Worm (Caenorhabditis elegans): ENCODE results near the gene F59E11.5.

F59E11.5 gene

DNA sequence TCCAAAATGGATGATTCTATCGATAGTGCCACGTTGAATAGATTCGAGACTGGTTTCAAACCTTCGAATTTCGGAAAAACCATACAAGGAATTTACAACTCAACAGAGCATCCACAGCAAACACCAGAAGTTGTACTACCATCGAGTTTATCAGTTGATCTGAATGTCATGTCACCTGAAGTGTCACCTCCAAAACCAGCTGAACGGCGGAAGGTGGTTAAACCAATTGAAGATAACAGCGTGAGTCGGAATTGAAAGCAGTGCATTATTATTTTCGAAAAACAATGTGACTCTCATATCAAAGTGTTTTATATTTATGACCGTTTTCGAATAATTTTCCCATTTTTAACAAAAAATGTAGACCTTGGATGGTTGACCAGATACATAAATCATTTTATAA, 45.9 kb upstream of the F59E11.5 start:
- TF ChIP-seq egl-27 (tag; optimal IDR thresholded peaks at IDR 0.05) (no peak), mdl-1 (tag; optimal IDR thresholded peaks at IDR 0.05) (no peak), nhr-47 (tag; optimal IDR thresholded peaks at IDR 0.05) (no peak), unc-130 (tag; optimal IDR thresholded peaks at IDR 0.05) (no peak), unc-62 (GFP tag; optimal IDR thresholded peaks at IDR 0.05) (no peak), egl-13 (tag; optimal IDR thresholded peaks at IDR 0.05) (no peak), alr-1 (tag; optimal IDR thresholded peaks at IDR 0.05; ENCODE audit: borderline replicate concordance) (no peak), nhr-85 (tag) (peak; percentile 37)

ce11 chrV:8949873-8950272, 45.0 kb upstream of the F59E11.5 start:
- TF ChIP-seq rnt-1 (tag; optimal IDR thresholded peaks at IDR 0.05) (no peak), mep-1 (tag; optimal IDR thresholded peaks at IDR 0.05) (no peak), skn-1 (tag; optimal IDR thresholded peaks at IDR 0.05) (no peak), elt-2 (tag; optimal IDR thresholded peaks at IDR 0.05) (no peak), nhr-84 (tag; optimal IDR thresholded peaks at IDR 0.05) (no peak), swsn-7 (tag; optimal IDR thresholded peaks at IDR 0.05) (no peak), Y116A8C.19 (tag; optimal IDR thresholded peaks at IDR 0.05; ENCODE audit: borderline replicate concordance) (no peak), ztf-4 (tag; optimal IDR thresholded peaks at IDR 0.05) (no peak), ceh-90 (tag; optimal IDR thresholded peaks at IDR 0.05) (no peak), efl-3 (GFP tag; optimal IDR thresholded peaks at IDR 0.05) (no peak), nhr-71 (tag; optimal IDR thresholded peaks at IDR 0.05) (no peak), fkh-10 (GFP tag; optimal IDR thresholded peaks at IDR 0.05) (no peak), mdl-1 (tag; optimal IDR thresholded peaks at IDR 0.05) (no peak), F16B12.6 (tag; optimal IDR thresholded peaks at IDR 0.05) (no peak), mef-2 (tag; optimal IDR thresholded peaks at IDR 0.05) (no peak), C34B4.2 (tag; optimal IDR thresholded peaks at IDR 0.05) (no peak), hpl-2 (GFP tag; optimal IDR thresholded peaks at IDR 0.05) (no peak)

ce11 chrV:8956387-8957095, 38.4 kb upstream of the F59E11.5 start, which contains the start of gene ttc-17:
Gene ttc-17 (plus strand): TSS chrV:8957045.
- TF ChIP-seq egl-13 (tag; optimal IDR thresholded peaks at IDR 0.05) = no peak
- no peak for TF ChIP-seq C16A3.4 (tag; optimal IDR thresholded peaks at IDR 0.05)
- no peak for TF ChIP-seq unc-62 (GFP tag; optimal IDR thresholded peaks at IDR 0.05)
- peak; percentile 31 for TF ChIP-seq blmp-1 (tag; optimal IDR thresholded peaks at IDR 0.05)
- TF ChIP-seq lsy-2 (tag; optimal IDR thresholded peaks at IDR 0.05) = peak in 1 of 2 experiments; percentile 4
- TF ChIP-seq elt-2 (tag; optimal IDR thresholded peaks at IDR 0.05) = no peak
- TF ChIP-seq nhr-71 (tag; optimal IDR thresholded peaks at IDR 0.05) = no peak

ce11 chrV:8964055-8964758, 30.7 kb upstream of the F59E11.5 start, which contains the start of gene nhr-44:
Gene nhr-44 (minus strand): TSS chrV:8964105.
- no peak for TF ChIP-seq grh-1 (GFP tag; IDR thresholded peaks at IDR 0.05)
- no peak for TF ChIP-seq sox-4 (tag; optimal IDR thresholded peaks at IDR 0.05)
- TF ChIP-seq lin-14 (GFP tag; optimal IDR thresholded peaks at IDR 0.05) = peak; percentile 66
- TF ChIP-seq lin-39 (tag; optimal IDR thresholded peaks at IDR 0.05) = no peak
- no peak for TF ChIP-seq irx-1 (tag; optimal IDR thresholded peaks at IDR 0.05)
- no peak for TF ChIP-seq unc-30 (tag; optimal IDR thresholded peaks at IDR 0.05)
- TF ChIP-seq egl-27 (tag; optimal IDR thresholded peaks at IDR 0.05) = no peak
- no peak for TF ChIP-seq sup-37 (GFP tag; optimal IDR thresholded peaks at IDR 0.05)
- no peak for TF ChIP-seq ama-1 (optimal IDR thresholded peaks at IDR 0.05)
- no peak for TF ChIP-seq C04F5.9 (tag; optimal IDR thresholded peaks at IDR 0.05)
- TF ChIP-seq swsn-7 (tag; optimal IDR thresholded peaks at IDR 0.05) = no peak
- TF ChIP-seq nhr-76 (tag; optimal IDR thresholded peaks at IDR 0.05) = no peak
- no peak for TF ChIP-seq zip-4 (GFP tag; optimal IDR thresholded peaks at IDR 0.05)
- no peak for TF ChIP-seq C16A3.4 (tag; optimal IDR thresholded peaks at IDR 0.05)
- no peak for TF ChIP-seq fkh-10 (GFP tag; optimal IDR thresholded peaks at IDR 0.05)
- no peak for TF ChIP-seq efl-1 (optimal IDR thresholded peaks at IDR 0.05)
- no peak for TF ChIP-seq efl-1 (GFP tag; optimal IDR thresholded peaks at IDR 0.05 in 1 of 2)
- TF ChIP-seq unc-62 (GFP tag; optimal IDR thresholded peaks at IDR 0.05) = no peak
- no peak for TF ChIP-seq jun-1 (tag; optimal IDR thresholded peaks at IDR 0.05)
- TF ChIP-seq nhr-71 (tag; optimal IDR thresholded peaks at IDR 0.05) = peak; percentile 10
- TF ChIP-seq mep-1 (tag; optimal IDR thresholded peaks at IDR 0.05) = peak; percentile 12
- TF ChIP-seq ceh-63 (GFP tag; optimal IDR thresholded peaks at IDR 0.05) = no peak
- TF ChIP-seq efl-3 (GFP tag; optimal IDR thresholded peaks at IDR 0.05) = no peak
- TF ChIP-seq C34B4.2 (tag; optimal IDR thresholded peaks at IDR 0.05) = no peak
- no peak for TF ChIP-seq lir-3 (tag; optimal IDR thresholded peaks at IDR 0.05; ENCODE audit: poor library complexity)
- no peak for TF ChIP-seq egl-13 (tag; optimal IDR thresholded peaks at IDR 0.05)
- no peak for TF ChIP-seq F16B12.6 (tag; optimal IDR thresholded peaks at IDR 0.05)
- no peak for TF ChIP-seq nhr-19 (GFP tag; conservative IDR thresholded peaks at IDR 0.05)

Measured in whole organism, L1 larva.